Worm (Caenorhabditis elegans) whole organism, young adult: ENCODE results near the gene fbxa-82.

Experiments used
- B0261.1 ChIP-seq: sonication (generic microtip); optimal IDR thresholded peaks from 2 replicates; lab custom pipeline; 2016; ENCODE audit warnings: mild to moderate bottlenecking, missing genetic modification characterization, moderate library complexity, missing compliant biosample characterization
- C06A6.2 ChIP-seq: fragments of 200-800 bp; sonication (Bioruptor generic); conservative IDR thresholded peaks from 2 replicates; pipeline ENCODE4 v1.3.6; 2022; ENCODE audit warnings: missing genetic modification characterization, missing compliant biosample characterization
- C17E4.6 ChIP-seq: fragments of 200-800 bp; sonication (Bioruptor generic); IDR thresholded peaks from 2 replicates; pipeline ENCODE4 v1.3.6; 2022; ENCODE audit warnings: missing genetic modification reagents, missing genetic modification characterization, missing compliant biosample characterization
- D2030.7 ChIP-seq: fragments of 200-800 bp; sonication (Bioruptor generic); IDR thresholded peaks from 2 replicates; pipeline ENCODE4 v1.3.6; 2022; ENCODE audit warnings: missing genetic modification reagents, missing genetic modification characterization, missing compliant biosample characterization
- F22D6.2 ChIP-seq: sonication (generic microtip); optimal IDR thresholded peaks from 2 replicates; lab custom pipeline; 2016; ENCODE audit warnings: mild to moderate bottlenecking, missing genetic modification characterization, missing compliant biosample characterization
- F23B12.7 ChIP-seq: sonication (generic microtip); optimal IDR thresholded peaks from 2 replicates; lab custom pipeline; 2017; ENCODE audit warnings: missing genetic modification characterization, mild to moderate bottlenecking, missing compliant biosample characterization, antibody characterized with exemption, moderate library complexity; ENCODE audit not compliant: insufficient read depth
- F37B4.10 ChIP-seq: fragments of 200-800 bp; sonication (Bioruptor generic); IDR thresholded peaks from 2 replicates; pipeline ENCODE4 v1.3.6; 2022; ENCODE audit warnings: missing genetic modification characterization, missing compliant biosample characterization
- F55B11.4 ChIP-seq: sonication (generic microtip); optimal IDR thresholded peaks from 2 replicates; lab custom pipeline; 2016; ENCODE audit warnings: missing compliant biosample characterization, missing genetic modification characterization, borderline replicate concordance; ENCODE audit not compliant: insufficient read depth
- F57C9.4 ChIP-seq: sonication (generic microtip); optimal IDR thresholded peaks from 2 replicates; lab custom pipeline; 2017; ENCODE audit warnings: mild to moderate bottlenecking, missing genetic modification characterization, missing compliant biosample characterization
- T26A5.8 ChIP-seq: sonication (generic microtip); optimal IDR thresholded peaks from 2 replicates; lab custom pipeline; 2016; ENCODE audit warnings: missing genetic modification characterization, missing compliant biosample characterization
- Y53G8AR.9 ChIP-seq: fragments of 200-800 bp; sonication (Bioruptor generic); conservative IDR thresholded peaks from 2 replicates; pipeline ENCODE4 v1.3.6; 2022; ENCODE audit warnings: missing genetic modification reagents, missing genetic modification characterization, missing compliant biosample characterization
- Y79H2A.3 ChIP-seq: fragments of 200-800 bp; sonication (Bioruptor generic); conservative IDR thresholded peaks from 2 replicates; pipeline ENCODE4 v1.3.6; 2022; ENCODE audit warnings: missing genetic modification reagents, missing genetic modification characterization, missing compliant biosample characterization
- aptf-2 ChIP-seq: fragments of 200-800 bp; sonication (Bioruptor generic); conservative IDR thresholded peaks from 2 replicates; pipeline ENCODE4 v1.3.6; 2022; ENCODE audit warnings: missing genetic modification reagents, missing genetic modification characterization, missing compliant biosample characterization
- attf-3 ChIP-seq: fragments of 200-800 bp; sonication (Bioruptor generic); conservative IDR thresholded peaks from 2 replicates; pipeline ENCODE4 v1.3.6; 2022; ENCODE audit warnings: missing genetic modification reagents, missing genetic modification characterization, missing compliant biosample characterization
- ccch-3 ChIP-seq: fragments of 200-800 bp; sonication (Bioruptor generic); optimal IDR thresholded peaks from 2 replicates; lab custom pipeline; 2018; ENCODE audit warnings: mild to moderate bottlenecking, missing genetic modification characterization, missing compliant biosample characterization
- ceh-100 ChIP-seq: fragments of 200-800 bp; sonication (Bioruptor generic); IDR thresholded peaks from 2 replicates; pipeline ENCODE4 v1.3.6; 2022; ENCODE audit warnings: missing genetic modification reagents, missing genetic modification characterization, missing compliant biosample characterization
- ceh-27 ChIP-seq: fragments of 200-800 bp; sonication (Bioruptor generic); optimal IDR thresholded peaks from 2 replicates; lab custom pipeline; 2018; ENCODE audit warnings: mild to moderate bottlenecking, missing genetic modification characterization, moderate library complexity, missing compliant biosample characterization
- ceh-40 ChIP-seq: fragments of 200-800 bp; sonication (Bioruptor generic); IDR thresholded peaks from 2 replicates; pipeline ENCODE4 v1.3.6; 2022; ENCODE audit warnings: missing genetic modification characterization, missing compliant biosample characterization
- ceh-79 ChIP-seq: sonication (generic microtip); optimal IDR thresholded peaks from 2 replicates; lab custom pipeline; 2017; ENCODE audit warnings: mild to moderate bottlenecking, missing genetic modification characterization, missing compliant biosample characterization
- die-1 ChIP-seq: sonication (generic microtip); optimal IDR thresholded peaks from 2 replicates; lab custom pipeline; 2016; ENCODE audit warnings: missing genotype, mild to moderate bottlenecking, missing genetic modification characterization, missing compliant biosample characterization
- efl-1 ChIP-seq: fragments of 150-350 bp; optimal IDR thresholded peaks from 2 replicates; lab custom pipeline; 2014; ENCODE audit warnings: missing biosample characterization, missing genetic modification reagents, missing genetic modification characterization
- egrh-3 ChIP-seq: fragments of 200-800 bp; sonication (Bioruptor generic); IDR thresholded peaks from 2 replicates; pipeline ENCODE4 v1.3.6; 2022; ENCODE audit warnings: missing genetic modification reagents, missing genetic modification characterization, missing compliant biosample characterization
- hlh-12 ChIP-seq: sonication (generic microtip); optimal IDR thresholded peaks from 2 replicates; lab custom pipeline; 2016; ENCODE audit warnings: missing genetic modification characterization, missing compliant biosample characterization
- hsf-1 ChIP-seq: fragments of 200-800 bp; sonication (Bioruptor generic); IDR thresholded peaks from 2 replicates; pipeline ENCODE4 v1.3.6; 2022; ENCODE audit warnings: missing genetic modification reagents, missing genetic modification characterization, missing compliant biosample characterization
- lir-1 ChIP-seq: fragments of 200-800 bp; sonication (Bioruptor generic); conservative IDR thresholded peaks from 2 replicates; pipeline ENCODE4 v1.3.6; 2022; ENCODE audit warnings: missing genetic modification reagents, missing genetic modification characterization, missing compliant biosample characterization
- lsl-1 ChIP-seq: fragments of 200-800 bp; sonication (Bioruptor generic); optimal IDR thresholded peaks from 2 replicates; lab custom pipeline; 2018; ENCODE audit warnings: mild to moderate bottlenecking, missing genetic modification characterization, moderate library complexity, missing compliant biosample characterization
- madf-10 ChIP-seq: sonication (generic microtip); optimal IDR thresholded peaks from 2 replicates; lab custom pipeline; 2016; ENCODE audit warnings: mild to moderate bottlenecking, missing genetic modification characterization, missing compliant biosample characterization
- madf-3 ChIP-seq: fragments of 200-800 bp; sonication (Bioruptor generic); IDR thresholded peaks from 2 replicates; pipeline ENCODE4 v1.3.6; 2022; ENCODE audit warnings: missing genetic modification reagents, missing genetic modification characterization, missing compliant biosample characterization
- mel-28 ChIP-seq: sonication (generic microtip); optimal IDR thresholded peaks from 2 replicates; lab custom pipeline; 2016; ENCODE audit warnings: borderline replicate concordance, mild to moderate bottlenecking, missing genetic modification characterization, missing compliant biosample characterization
- nfya-1 ChIP-seq: sonication (generic microtip); optimal IDR thresholded peaks from 2 replicates; lab custom pipeline; 2017; ENCODE audit warnings: antibody characterized with exemption, missing compliant biosample characterization, missing genetic modification characterization, borderline replicate concordance; ENCODE audit not compliant: insufficient read depth
- nfya-2 ChIP-seq: fragments of 200-800 bp; sonication (Bioruptor generic); IDR thresholded peaks from 2 replicates; pipeline ENCODE4 v1.3.6; 2022; ENCODE audit warnings: missing genetic modification reagents, missing genetic modification characterization, missing compliant biosample characterization
- nfyb-1 ChIP-seq: fragments of 200-800 bp; sonication (Bioruptor generic); IDR thresholded peaks from 2 replicates; pipeline ENCODE4 v1.3.6; 2022; ENCODE audit warnings: missing genetic modification reagents, missing genetic modification characterization, missing compliant biosample characterization
- nhr-179 ChIP-seq: sonication (generic microtip); optimal IDR thresholded peaks from 2 replicates; lab custom pipeline; 2016; ENCODE audit warnings: mild to moderate bottlenecking, missing genetic modification characterization, missing compliant biosample characterization
- nhr-27 ChIP-seq: fragments of 200-800 bp; sonication (Bioruptor generic); optimal IDR thresholded peaks from 2 replicates; lab custom pipeline; 2018; ENCODE audit warnings: mild to moderate bottlenecking, missing genetic modification characterization, moderate library complexity, missing compliant biosample characterization
- nhr-90 ChIP-seq: sonication (generic microtip); optimal IDR thresholded peaks from 2 replicates; lab custom pipeline; 2016; ENCODE audit warnings: missing genotype, mild to moderate bottlenecking, missing genetic modification characterization, missing compliant biosample characterization
- pha-4 ChIP-seq: fragments of 150-350 bp; sonication (generic microtip); optimal IDR thresholded peaks from 2 replicates; lab custom pipeline; 2014; ENCODE audit warnings: missing biosample characterization, missing genetic modification reagents, missing genetic modification characterization
- snpc-3.4 ChIP-seq: sonication (generic microtip); optimal IDR thresholded peaks from 2 replicates; lab custom pipeline; 2017; ENCODE audit warnings: missing genetic modification characterization, mild to moderate bottlenecking, missing compliant biosample characterization, antibody characterized with exemption, moderate library complexity, missing genotype, missing genetic modification reagents
- snpc-4 ChIP-seq, 5 experiments: fragments of 150-350 bp in 1 of 5; sonication (generic microtip) in 4 of 5; optimal IDR thresholded peaks; 2 replicates each; lab custom pipeline; 2014 to 2018; ENCODE audit warnings: missing genetic modification characterization in 5 of 5, missing biosample characterization in 3 of 5, antibody characterized with exemption in 2 of 5, mild to moderate bottlenecking in 2 of 5, missing compliant biosample characterization in 2 of 5, missing genotype in 2 of 5, moderate library complexity in 2 of 5, missing genetic modification reagents in 1 of 5
- sptf-2 ChIP-seq: fragments of 200-800 bp; sonication (Bioruptor generic); optimal IDR thresholded peaks from 2 replicates; lab custom pipeline; 2018; ENCODE audit warnings: mild to moderate bottlenecking, missing genetic modification characterization, missing compliant biosample characterization
- unc-62 ChIP-seq: fragments of 150-350 bp; optimal IDR thresholded peaks from 2 replicates; lab custom pipeline; 2014; ENCODE audit warnings: missing biosample characterization, missing genetic modification reagents, missing genetic modification characterization
- xnd-1 ChIP-seq: sonication (generic microtip); optimal IDR thresholded peaks from 2 replicates; lab custom pipeline; 2016; ENCODE audit warnings: missing genotype, missing genetic modification reagents, missing genetic modification characterization, missing compliant biosample characterization
- zfh-2 ChIP-seq: fragments of 200-800 bp; sonication (Bioruptor generic); conservative IDR thresholded peaks from 2 replicates; pipeline ENCODE4 v1.3.6; 2022; ENCODE audit warnings: missing genetic modification reagents, missing genetic modification characterization, missing compliant biosample characterization
- zim-3 ChIP-seq: sonication (generic microtip); optimal IDR thresholded peaks from 2 replicates; lab custom pipeline; 2017; ENCODE audit warnings: mild to moderate bottlenecking, missing genetic modification characterization, moderate library complexity, missing compliant biosample characterization
- ztf-22 ChIP-seq: fragments of 200-800 bp; sonication (Bioruptor generic); optimal IDR thresholded peaks from 2 replicates; lab custom pipeline; 2018; ENCODE audit warnings: mild to moderate bottlenecking, missing genetic modification characterization, moderate library complexity, missing compliant biosample characterization
- ztf-25 ChIP-seq: fragments of 200-800 bp; sonication (Bioruptor generic); IDR thresholded peaks from 2 replicates; pipeline ENCODE4 v1.3.6; 2022; ENCODE audit warnings: missing genetic modification reagents, missing genetic modification characterization, missing compliant biosample characterization
- ztf-26 ChIP-seq: sonication (generic microtip); optimal IDR thresholded peaks from 2 replicates; lab custom pipeline; 2017; ENCODE audit warnings: missing genetic modification characterization, missing compliant biosample characterization
- ztf-28 ChIP-seq: fragments of 200-800 bp; sonication (Bioruptor generic); IDR thresholded peaks from 2 replicates; pipeline ENCODE4 v1.3.6; 2022; ENCODE audit warnings: missing genetic modification reagents, missing genetic modification characterization, missing compliant biosample characterization

fbxa-82 gene

DNA sequence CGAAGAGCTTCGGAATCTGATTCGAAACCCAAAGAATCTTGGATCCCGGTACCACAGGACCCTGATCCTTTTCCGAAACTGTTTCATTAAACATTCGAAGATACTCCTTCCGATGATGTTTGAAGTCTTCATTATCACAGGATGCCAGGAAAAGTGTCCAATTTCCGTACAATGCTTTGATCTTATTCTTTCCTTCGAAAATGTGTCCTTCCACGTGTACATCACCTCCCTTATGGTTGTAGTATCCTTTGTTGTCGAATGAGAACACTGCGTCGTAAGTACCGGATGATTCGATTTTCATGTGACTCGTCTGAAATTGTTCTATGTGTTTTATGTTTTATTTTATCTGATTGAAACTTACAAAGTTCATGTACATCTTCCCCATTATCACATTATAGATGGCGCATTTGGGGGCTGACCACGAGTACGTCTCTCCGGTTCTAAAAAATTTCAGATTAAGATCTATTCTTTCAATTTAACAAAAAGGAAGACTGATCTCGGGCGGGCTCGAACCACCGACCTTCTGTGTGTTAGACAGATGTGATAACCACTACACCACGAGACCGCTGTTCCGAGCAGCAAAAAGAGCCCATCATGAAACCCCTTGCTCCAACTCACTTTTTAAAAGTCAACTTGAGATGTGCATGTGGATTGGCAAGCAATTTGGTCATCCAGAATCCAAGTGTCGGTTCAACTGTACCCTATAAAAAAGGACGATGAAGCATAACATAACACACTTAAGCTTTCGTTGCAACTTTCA is 39.6 kb downstream of the fbxa-82 start:
- TF ChIP-seq ztf-25 (GFP tag; lab: Robert Waterston, UW) (no peak), nhr-27 (tag; lab: Kevin White, UChicago) (no peak), lsl-1 (GFP tag; lab: Kevin White, UChicago) (peak; percentile 17), T26A5.8 (tag; lab: Kevin White, UChicago) (no peak), ceh-100 (GFP tag; lab: Robert Waterston, UW) (peak; percentile 45), aptf-2 (GFP tag; lab: Robert Waterston, UW) (no peak), pha-4 (tag; lab: Kevin White, UChicago) (no peak), sptf-2 (GFP tag; lab: Kevin White, UChicago) (no peak), ztf-22 (GFP tag; lab: Kevin White, UChicago) (no peak), egrh-3 (no peak), snpc-4 (GFP tag; optimal IDR thresholded peaks at IDR 0.05; lab: Kevin White, UChicago) (no peak), snpc-4 (tag; optimal IDR thresholded peaks at IDR 0.05; lab: Kevin White, UChicago) (peak in 1 of 4 experiments; percentile 59), snpc-3.4 (tag; lab: Kevin White, UChicago) (no peak), Y79H2A.3 (GFP tag; lab: Robert Waterston, UW) (0 out of 2 replicates have a peak, but pooled peaks have one; percentile 31), B0261.1 (tag; lab: Kevin White, UChicago) (peak; percentile 76), madf-10 (tag; lab: Kevin White, UChicago) (no peak), ceh-40 (no peak), F37B4.10 (GFP tag; lab: Robert Waterston, UW) (no peak), C06A6.2 (GFP tag; lab: Robert Waterston, UW) (no peak), ceh-27 (GFP tag; lab: Kevin White, UChicago) (no peak), zim-3 (tag; lab: Kevin White, UChicago) (no peak), die-1 (tag; lab: Kevin White, UChicago) (no peak), unc-62 (GFP tag; lab: Kevin White, UChicago) (no peak), mel-28 (no peak), attf-3 (no peak; the same call in 1 of the 2 replicates), ccch-3 (no peak), hlh-12 (tag; lab: Kevin White, UChicago) (no peak), ztf-26 (tag; lab: Kevin White, UChicago) (no peak), F23B12.7 (tag; lab: Kevin White, UChicago) (no peak), nhr-90 (tag; lab: Kevin White, UChicago) (no peak), efl-1 (GFP tag; lab: Kevin White, UChicago) (no peak), nfyb-1 (GFP tag; lab: Robert Waterston, UW) (0 out of 2 replicates have a peak, but pooled peaks have one; percentile 62), F22D6.2 (tag; lab: Kevin White, UChicago) (no peak), D2030.7 (GFP tag; lab: Robert Waterston, UW) (no peak), madf-3 (GFP tag; lab: Robert Waterston, UW) (no peak), ceh-79 (tag; lab: Kevin White, UChicago) (no peak), ztf-28 (no peak), lir-1 (GFP tag; lab: Robert Waterston, UW) (no peak), nhr-179 (tag; lab: Kevin White, UChicago) (no peak), Y53G8AR.9 (no peak), nfya-1 (tag; lab: Kevin White, UChicago) (no peak), nfya-2 (GFP tag; lab: Robert Waterston, UW) (no peak), F57C9.4 (tag; lab: Kevin White, UChicago) (no peak), F55B11.4 (tag; lab: Kevin White, UChicago) (no peak), hsf-1 (GFP tag; lab: Robert Waterston, UW) (no peak), C17E4.6 (no peak), zfh-2 (GFP tag; lab: Robert Waterston, UW) (no peak), xnd-1 (no peak)
